Worm (Caenorhabditis elegans): Measurements from ENCODE around the gene F25H9.7.

DNA sequence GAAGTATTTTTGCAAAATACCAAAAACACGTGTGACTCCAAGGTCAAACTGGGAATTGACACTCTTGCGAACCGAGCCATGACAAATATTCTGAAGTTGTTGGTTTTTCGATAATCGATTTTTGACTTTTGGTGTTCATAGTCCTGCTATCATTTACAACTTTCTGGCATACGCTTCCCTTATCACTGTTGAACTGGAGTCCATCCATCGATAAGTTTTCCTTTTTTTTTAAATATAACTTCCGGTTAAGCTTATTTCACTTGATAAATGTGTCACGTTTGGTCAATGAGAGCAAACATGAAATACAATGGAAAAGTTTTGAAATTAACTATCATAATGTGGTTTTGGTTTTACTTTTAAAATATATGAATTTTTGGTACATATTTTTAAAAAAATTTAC lies 46.5 kb upstream of the F25H9.7 start:
- TF ChIP-seq lin-39 (tag; optimal IDR thresholded peaks at IDR 0.05) (no peak), elt-3 (tag; optimal IDR thresholded peaks at IDR 0.05) (no peak), nhr-6 (tag; optimal IDR thresholded peaks at IDR 0.05) (no peak), nhr-237 (tag; optimal IDR thresholded peaks at IDR 0.05) (no peak), zag-1 (tag; optimal IDR thresholded peaks at IDR 0.05) (no peak), ZK546.5 (tag; optimal IDR thresholded peaks at IDR 0.05) (no peak), sem-4 (tag; optimal IDR thresholded peaks at IDR 0.05) (no peak), R02D3.7 (tag; optimal IDR thresholded peaks at IDR 0.05) (no peak), dmd-4 (tag; optimal IDR thresholded peaks at IDR 0.05) (no peak), nhr-25 (tag; optimal IDR thresholded peaks at IDR 0.05) (no peak), ztf-11 (tag; optimal IDR thresholded peaks at IDR 0.05) (no peak), nhr-11 (tag; optimal IDR thresholded peaks at IDR 0.05) (no peak)

Measured in whole organism, L2 larva.